Worm (Caenorhabditis elegans) whole organism, young adult: ENCODE data around the gene K12D12.4.

ENCODE experiments used
- B0019.2 ChIP-seq: fragments of 200-800 bp; sonication (Bioruptor generic); conservative IDR thresholded peaks from 2 replicates; pipeline ENCODE4 v1.3.6; 2022; ENCODE audit warnings: missing genetic modification reagents, missing genetic modification characterization, missing compliant biosample characterization
- B0035.1 ChIP-seq: sonication (generic microtip); optimal IDR thresholded peaks from 2 replicates; lab custom pipeline; 2016; ENCODE audit warnings: missing genetic modification characterization, mild to moderate bottlenecking, missing compliant biosample characterization, missing genotype, missing genetic modification reagents
- B0261.1 ChIP-seq: sonication (generic microtip); optimal IDR thresholded peaks from 2 replicates; lab custom pipeline; 2016; ENCODE audit warnings: mild to moderate bottlenecking, missing genetic modification characterization, moderate library complexity, missing compliant biosample characterization
- C06A6.2 ChIP-seq: fragments of 200-800 bp; sonication (Bioruptor generic); conservative IDR thresholded peaks from 2 replicates; pipeline ENCODE4 v1.3.6; 2022; ENCODE audit warnings: missing genetic modification characterization, missing compliant biosample characterization
- C17E4.6 ChIP-seq: fragments of 200-800 bp; sonication (Bioruptor generic); IDR thresholded peaks from 2 replicates; pipeline ENCODE4 v1.3.6; 2022; ENCODE audit warnings: missing genetic modification reagents, missing genetic modification characterization, missing compliant biosample characterization
- F23B12.7 ChIP-seq: sonication (generic microtip); optimal IDR thresholded peaks from 2 replicates; lab custom pipeline; 2017; ENCODE audit warnings: missing genetic modification characterization, mild to moderate bottlenecking, missing compliant biosample characterization, antibody characterized with exemption, moderate library complexity; ENCODE audit not compliant: insufficient read depth
- F33H1.4 ChIP-seq: fragments of 200-800 bp; sonication (Bioruptor generic); IDR thresholded peaks from 2 replicates; pipeline ENCODE4 v1.3.6; 2022; ENCODE audit warnings: missing genetic modification reagents, missing genetic modification characterization, missing compliant biosample characterization
- F49E8.2 ChIP-seq: sonication (generic microtip); optimal IDR thresholded peaks from 3 replicates; lab custom pipeline; 2017; ENCODE audit warnings: missing genetic modification characterization, mild to moderate bottlenecking, missing compliant biosample characterization, antibody characterized with exemption, moderate library complexity; ENCODE audit not compliant: insufficient read depth
- F52B5.7 ChIP-seq: sonication (generic microtip); optimal IDR thresholded peaks from 2 replicates; lab custom pipeline; 2016; ENCODE audit warnings: mild to moderate bottlenecking, missing genetic modification characterization, missing compliant biosample characterization
- F55B11.4 ChIP-seq: sonication (generic microtip); optimal IDR thresholded peaks from 2 replicates; lab custom pipeline; 2016; ENCODE audit warnings: missing compliant biosample characterization, missing genetic modification characterization, borderline replicate concordance; ENCODE audit not compliant: insufficient read depth
- F57A8.1 ChIP-seq: fragments of 200-800 bp; sonication (Bioruptor generic); optimal IDR thresholded peaks from 2 replicates; lab custom pipeline; 2018; ENCODE audit warnings: mild to moderate bottlenecking, missing genetic modification characterization, moderate library complexity, missing compliant biosample characterization
- F57C9.4 ChIP-seq: sonication (generic microtip); optimal IDR thresholded peaks from 2 replicates; lab custom pipeline; 2017; ENCODE audit warnings: mild to moderate bottlenecking, missing genetic modification characterization, missing compliant biosample characterization
- K11D2.4 ChIP-seq: fragments of 200-800 bp; sonication (Bioruptor generic); IDR thresholded peaks from 2 replicates; pipeline ENCODE4 v1.3.6; 2022; ENCODE audit warnings: missing genetic modification reagents, missing genetic modification characterization, missing compliant biosample characterization
- K12H6.12 ChIP-seq: fragments of 200-800 bp; sonication (Bioruptor generic); optimal IDR thresholded peaks from 2 replicates; lab custom pipeline; 2018; ENCODE audit warnings: mild to moderate bottlenecking, missing genetic modification characterization, missing compliant biosample characterization
- Y79H2A.3 ChIP-seq: fragments of 200-800 bp; sonication (Bioruptor generic); conservative IDR thresholded peaks from 2 replicates; pipeline ENCODE4 v1.3.6; 2022; ENCODE audit warnings: missing genetic modification reagents, missing genetic modification characterization, missing compliant biosample characterization
- Y95B8A.8 ChIP-seq: fragments of 200-800 bp; sonication (Bioruptor generic); IDR thresholded peaks from 2 replicates; pipeline ENCODE4 v1.3.6; 2022; ENCODE audit warnings: missing genetic modification reagents, missing genetic modification characterization, missing compliant biosample characterization
- aptf-2 ChIP-seq: fragments of 200-800 bp; sonication (Bioruptor generic); conservative IDR thresholded peaks from 2 replicates; pipeline ENCODE4 v1.3.6; 2022; ENCODE audit warnings: missing genetic modification reagents, missing genetic modification characterization, missing compliant biosample characterization
- athp-1 ChIP-seq: sonication (generic microtip); optimal IDR thresholded peaks from 2 replicates; lab custom pipeline; 2017; ENCODE audit warnings: mild to moderate bottlenecking, missing genetic modification characterization, missing compliant biosample characterization
- attf-5 ChIP-seq: fragments of 200-800 bp; sonication (Bioruptor generic); optimal IDR thresholded peaks from 2 replicates; lab custom pipeline; 2018; ENCODE audit warnings: mild to moderate bottlenecking, missing genetic modification characterization, missing compliant biosample characterization
- cebp-1 ChIP-seq, 2 experiments: fragments of 200-800 bp in 1 of 2; sonication (Bioruptor generic) in 1 of 2; sonication (generic microtip) in 1 of 2; IDR thresholded peaks in 1 of 2; optimal IDR thresholded peaks in 1 of 2; 2 replicates each; pipeline versions ENCODE4 v1.3.6 to Lab custom; 2017 to 2022; ENCODE audit warnings: missing compliant biosample characterization in 2 of 2, missing genetic modification characterization in 2 of 2, mild to moderate bottlenecking in 1 of 2, missing genetic modification reagents in 1 of 2, moderate library complexity in 1 of 2
- cebp-2 ChIP-seq: fragments of 200-800 bp; sonication (Bioruptor generic); IDR thresholded peaks from 2 replicates; pipeline ENCODE4 v1.3.6; 2022; ENCODE audit warnings: missing genetic modification characterization, missing compliant biosample characterization
- ceh-40 ChIP-seq: fragments of 200-800 bp; sonication (Bioruptor generic); IDR thresholded peaks from 2 replicates; pipeline ENCODE4 v1.3.6; 2022; ENCODE audit warnings: missing genetic modification characterization, missing compliant biosample characterization
- ceh-79 ChIP-seq: sonication (generic microtip); optimal IDR thresholded peaks from 2 replicates; lab custom pipeline; 2017; ENCODE audit warnings: mild to moderate bottlenecking, missing genetic modification characterization, missing compliant biosample characterization
- dox-1 ChIP-seq: fragments of 200-800 bp; sonication (Bioruptor generic); IDR thresholded peaks from 2 replicates; pipeline ENCODE4 v1.3.6; 2022; ENCODE audit warnings: missing genetic modification reagents, missing genetic modification characterization, missing compliant biosample characterization
- efl-1 ChIP-seq: fragments of 150-350 bp; optimal IDR thresholded peaks from 2 replicates; lab custom pipeline; 2014; ENCODE audit warnings: missing biosample characterization, missing genetic modification reagents, missing genetic modification characterization
- egrh-3 ChIP-seq: fragments of 200-800 bp; sonication (Bioruptor generic); IDR thresholded peaks from 2 replicates; pipeline ENCODE4 v1.3.6; 2022; ENCODE audit warnings: missing genetic modification reagents, missing genetic modification characterization, missing compliant biosample characterization
- ekl-4 ChIP-seq: fragments of 200-800 bp; sonication (Bioruptor generic); IDR thresholded peaks from 2 replicates; pipeline ENCODE4 v1.3.6; 2022; ENCODE audit warnings: missing genetic modification reagents, missing genetic modification characterization, missing compliant biosample characterization
- ets-4 ChIP-seq: fragments of 200-800 bp; sonication (Bioruptor generic); optimal IDR thresholded peaks from 2 replicates; lab custom pipeline; 2018; ENCODE audit warnings: mild to moderate bottlenecking, missing genetic modification characterization, missing compliant biosample characterization
- gei-17 ChIP-seq: fragments of 200-800 bp; sonication (Bioruptor generic); optimal IDR thresholded peaks from 2 replicates; lab custom pipeline; 2018; ENCODE audit warnings: mild to moderate bottlenecking, missing genetic modification characterization, missing compliant biosample characterization
- hlh-12 ChIP-seq: sonication (generic microtip); optimal IDR thresholded peaks from 2 replicates; lab custom pipeline; 2016; ENCODE audit warnings: missing genetic modification characterization, missing compliant biosample characterization
- hmg-1.2 ChIP-seq: fragments of 200-800 bp; sonication (Bioruptor generic); IDR thresholded peaks from 2 replicates; pipeline ENCODE4 v1.3.6; 2022; ENCODE audit warnings: missing genetic modification reagents, missing genetic modification characterization, missing compliant biosample characterization
- lin-40 ChIP-seq: sonication (generic microtip); optimal IDR thresholded peaks from 2 replicates; lab custom pipeline; 2016; ENCODE audit warnings: missing genetic modification characterization, mild to moderate bottlenecking, missing compliant biosample characterization, missing genotype, missing genetic modification reagents
- madf-6 ChIP-seq: fragments of 200-800 bp; sonication (Bioruptor generic); IDR thresholded peaks from 2 replicates; pipeline ENCODE4 v1.3.6; 2022; ENCODE audit warnings: missing genetic modification reagents, missing genetic modification characterization, missing compliant biosample characterization
- madf-8 ChIP-seq: fragments of 200-800 bp; sonication (Bioruptor generic); conservative IDR thresholded peaks from 2 replicates; pipeline ENCODE4 v1.3.6; 2022; ENCODE audit warnings: missing genetic modification reagents, missing genetic modification characterization, missing compliant biosample characterization
- mcd-1 ChIP-seq: fragments of 200-800 bp; sonication (Bioruptor generic); IDR thresholded peaks from 2 replicates; pipeline ENCODE4 v1.3.6; 2022; ENCODE audit warnings: missing genetic modification reagents, missing genetic modification characterization, missing compliant biosample characterization
- mel-28 ChIP-seq: sonication (generic microtip); optimal IDR thresholded peaks from 2 replicates; lab custom pipeline; 2016; ENCODE audit warnings: borderline replicate concordance, mild to moderate bottlenecking, missing genetic modification characterization, missing compliant biosample characterization
- mes-4 ChIP-seq: sonication (generic microtip); optimal IDR thresholded peaks from 2 replicates; lab custom pipeline; 2016; ENCODE audit warnings: missing genotype, missing genetic modification characterization, missing compliant biosample characterization
- mxl-1 ChIP-seq: sonication (generic microtip); optimal IDR thresholded peaks from 2 replicates; lab custom pipeline; 2016; ENCODE audit warnings: missing genetic modification characterization, missing compliant biosample characterization
- nhr-120 ChIP-seq: fragments of 200-800 bp; sonication (Bioruptor generic); IDR thresholded peaks from 2 replicates; pipeline ENCODE4 v1.3.6; 2022; ENCODE audit warnings: missing genetic modification characterization, missing compliant biosample characterization
- nhr-27 ChIP-seq: fragments of 200-800 bp; sonication (Bioruptor generic); optimal IDR thresholded peaks from 2 replicates; lab custom pipeline; 2018; ENCODE audit warnings: mild to moderate bottlenecking, missing genetic modification characterization, moderate library complexity, missing compliant biosample characterization
- pbrm-1 ChIP-seq: fragments of 200-800 bp; sonication (Bioruptor generic); IDR thresholded peaks from 2 replicates; pipeline ENCODE4 v1.3.6; 2022; ENCODE audit warnings: missing genetic modification reagents, missing genetic modification characterization, missing compliant biosample characterization
- snpc-4 ChIP-seq, 5 experiments: fragments of 150-350 bp in 1 of 5; sonication (generic microtip) in 4 of 5; optimal IDR thresholded peaks; 2 replicates each; lab custom pipeline; 2014 to 2018; ENCODE audit warnings: missing genetic modification characterization in 5 of 5, missing biosample characterization in 3 of 5, antibody characterized with exemption in 2 of 5, mild to moderate bottlenecking in 2 of 5, missing compliant biosample characterization in 2 of 5, missing genotype in 2 of 5, moderate library complexity in 2 of 5, missing genetic modification reagents in 1 of 5
- sptf-2 ChIP-seq: fragments of 200-800 bp; sonication (Bioruptor generic); optimal IDR thresholded peaks from 2 replicates; lab custom pipeline; 2018; ENCODE audit warnings: mild to moderate bottlenecking, missing genetic modification characterization, missing compliant biosample characterization
- ztf-28 ChIP-seq: fragments of 200-800 bp; sonication (Bioruptor generic); IDR thresholded peaks from 2 replicates; pipeline ENCODE4 v1.3.6; 2022; ENCODE audit warnings: missing genetic modification reagents, missing genetic modification characterization, missing compliant biosample characterization
- ztf-3 ChIP-seq: fragments of 200-800 bp; sonication (Bioruptor generic); optimal IDR thresholded peaks from 2 replicates; lab custom pipeline; 2018; ENCODE audit warnings: mild to moderate bottlenecking, missing genetic modification characterization, missing compliant biosample characterization

The K12D12.4 gene

DNA sequence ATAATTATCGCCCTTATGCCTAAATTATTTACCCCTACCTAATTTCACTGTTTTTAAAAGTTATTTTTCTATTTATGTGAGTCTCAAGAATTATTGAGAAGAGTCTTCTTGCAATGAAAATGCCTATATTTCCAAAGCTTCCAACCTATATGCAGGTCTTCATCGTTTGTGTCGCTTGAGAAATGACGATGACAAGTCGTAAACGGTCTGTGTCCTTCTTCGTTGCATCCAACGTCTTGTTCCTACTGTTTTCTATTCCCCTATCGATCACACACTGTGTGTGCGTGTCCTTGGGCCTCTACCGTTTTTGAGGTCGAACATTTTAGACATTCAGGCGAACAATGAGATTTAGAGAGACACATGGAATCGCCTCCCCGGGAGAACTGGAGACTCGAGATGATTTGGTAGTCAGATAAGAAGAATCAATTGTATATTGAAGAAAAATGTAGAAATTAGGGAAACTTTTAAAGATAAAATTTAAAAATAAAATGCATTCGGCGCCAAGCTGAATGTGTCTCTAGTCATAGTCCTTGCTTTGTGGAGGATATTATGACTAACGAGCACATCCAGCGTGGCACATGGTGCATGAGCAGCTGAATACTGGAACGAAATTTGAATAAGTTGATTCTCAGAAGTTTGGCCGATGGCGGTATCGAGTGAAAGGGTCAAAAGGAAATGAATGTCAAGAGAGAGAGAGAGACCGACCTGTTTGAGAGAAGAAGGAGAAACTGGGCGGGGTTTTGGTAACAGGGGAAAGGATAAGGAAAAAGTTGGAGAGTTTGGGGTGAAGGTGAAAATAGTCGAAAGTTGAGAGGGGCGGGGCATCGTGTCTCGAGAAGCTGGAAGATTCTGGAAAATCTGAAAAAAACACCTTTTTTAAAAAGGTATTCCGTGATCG lies 15.2 kb upstream of the K12D12.4 start (continued):
- TF ChIP-seq Y79H2A.3 (peak; percentile 88), ztf-28 (GFP tag; lab: Robert Waterston, UW) (no peak), B0261.1 (tag; lab: Kevin White, UChicago) (no peak), mel-28 (tag; lab: Kevin White, UChicago) (no peak), nhr-27 (peak; percentile 65), egrh-3 (GFP tag; lab: Robert Waterston, UW) (no peak), dox-1 (GFP tag; lab: Robert Waterston, UW) (peak; percentile 39; the same call in 1 of the 2 replicates), F33H1.4 (GFP tag; lab: Robert Waterston, UW) (peak; percentile 48), snpc-4 (GFP tag; optimal IDR thresholded peaks at IDR 0.05; lab: Kevin White, UChicago) (peak; percentile 45), snpc-4 (tag; optimal IDR thresholded peaks at IDR 0.05; lab: Kevin White, UChicago) (peak in 2 of 4 experiments; percentile 15 to 18), efl-1 (GFP tag; lab: Kevin White, UChicago) (peak; percentile 44), F55B11.4 (tag; lab: Kevin White, UChicago) (no peak), ceh-40 (GFP tag; lab: Robert Waterston, UW) (peak; percentile 27; the same call in 1 of the 2 replicates), mcd-1 (peak; percentile 21; the same call in 1 of the 2 replicates), lin-40 (tag; lab: Kevin White, UChicago) (no peak), gei-17 (GFP tag; lab: Kevin White, UChicago) (no peak), Y95B8A.8 (GFP tag; lab: Robert Waterston, UW) (peak; percentile 93), mxl-1 (tag; lab: Kevin White, UChicago) (peak; percentile 34), madf-6 (GFP tag; lab: Robert Waterston, UW) (peak; percentile 85), F57A8.1 (GFP tag; lab: Kevin White, UChicago) (no peak), K12H6.12 (no peak), athp-1 (peak; percentile 86), ets-4 (GFP tag; lab: Kevin White, UChicago) (no peak), B0019.2 (GFP tag; lab: Robert Waterston, UW) (no peak), hlh-12 (tag; lab: Kevin White, UChicago) (peak; percentile 19), attf-5 (GFP tag; lab: Kevin White, UChicago) (peak; percentile 39), F52B5.7 (tag; lab: Kevin White, UChicago) (peak; percentile 88), pbrm-1 (peak; percentile 55; the same call in 1 of the 2 replicates), madf-8 (peak; percentile 42; the same call in 1 of the 2 replicates), ztf-3 (GFP tag; lab: Kevin White, UChicago) (no peak), sptf-2 (GFP tag; lab: Kevin White, UChicago) (no peak), mes-4 (no peak), hmg-1.2 (peak; percentile 42; the same call in 1 of the 2 replicates), C06A6.2 (GFP tag; lab: Robert Waterston, UW) (no peak), K11D2.4 (GFP tag; lab: Robert Waterston, UW) (0 out of 2 replicates have a peak, but pooled peaks have one; percentile 31), ekl-4 (GFP tag; lab: Robert Waterston, UW) (peak; percentile 67), F49E8.2 (tag; lab: Kevin White, UChicago) (peak; percentile 81), cebp-2 (no peak), B0035.1 (tag; lab: Kevin White, UChicago) (no peak), cebp-1 (GFP tag; IDR thresholded peaks at IDR 0.05; lab: Robert Waterston, UW) (no peak), cebp-1 (tag; optimal IDR thresholded peaks at IDR 0.05; lab: Kevin White, UChicago) (peak; percentile 64), aptf-2 (GFP tag; lab: Robert Waterston, UW) (0 out of 2 replicates have a peak, but pooled peaks have one; percentile 19), F57C9.4 (no peak), C17E4.6 (GFP tag; lab: Robert Waterston, UW) (peak; percentile 77), nhr-120 (GFP tag; lab: Robert Waterston, UW) (no peak; the same call in 1 of the 2 replicates), F23B12.7 (tag; lab: Kevin White, UChicago) (no peak), ceh-79 (tag; lab: Kevin White, UChicago) (peak; percentile 11)
